Fruit fly (Drosophila melanogaster) whole organism, larva: ENCODE measurements around the gene Uba2.

Experiments used
- noc ChIP-seq: fragments of 200-800 bp; sonication (Bioruptor generic); optimal IDR thresholded peaks from 3 replicates; lab custom pipeline; 2019; ENCODE audit warnings: missing biosample characterization, mild to moderate bottlenecking, missing genetic modification characterization, moderate library complexity

Gene Uba2

dm6 chr3L:8124481-8125359 lies 2.9 kb downstream of the Uba2 start, which contains the start of the genes CG7550 and mRpL36:
Gene CG7550, minus strand, starts transcription at chr3L:8124531.
Gene mRpL36, minus strand, starts transcription at chr3L:8125132.
- no peak for TF ChIP-seq noc

- no peak for TF ChIP-seq noc
These were observed 6.0 kb downstream of the Uba2 start, which contains the start of gene ldbr for dm6 chr3L:8121590-8121989. Gene ldbr, plus strand, starts transcription at chr3L:8121827.

dm6 chr3L:8116809-8117208 lies 10.8 kb downstream of the Uba2 start:
- no peak for TF ChIP-seq noc

- TF ChIP-seq noc = peak; percentile 76
These were observed 11.6 kb downstream of the Uba2 start, which contains the start of the genes Arp3 and msk for dm6 chr3L:8115864-8116528. Gene Arp3, minus strand, starts transcription at chr3L:8115902. Gene msk, plus strand, starts transcription at chr3L:8116179.

- no peak for TF ChIP-seq noc
These were observed 17.4 kb downstream of the Uba2 start, which contains the start of gene Nulp1 for dm6 chr3L:8110171-8110570. Gene Nulp1, plus strand, starts transcription at chr3L:8110368.

dm6 chr3L:8108886-8109285 lies 18.7 kb downstream of the Uba2 start, which contains the start of gene fan:
Gene fan, plus strand, starts transcription at chr3L:8109132.
- TF ChIP-seq noc = no peak

- no peak for TF ChIP-seq noc
These were observed 19.4 kb downstream of the Uba2 start for dm6 chr3L:8108201-8108600.

dm6 chr3L:8097101-8097500 lies 30.5 kb downstream of the Uba2 start:
- no peak for TF ChIP-seq noc

dm6 chr3L:8096106-8096558 lies 31.5 kb downstream of the Uba2 start:
- TF ChIP-seq noc = peak; percentile 99

- TF ChIP-seq noc = peak; percentile 73
These were observed 32.9 kb downstream of the Uba2 start for dm6 chr3L:8094652-8095129.

dm6 chr3L:8093553-8093952 lies 34.1 kb downstream of the Uba2 start:
- peak; percentile 62 for TF ChIP-seq noc

- TF ChIP-seq noc = peak; percentile 71
These were observed 36.0 kb downstream of the Uba2 start, which contains the start of gene CG7565 for dm6 chr3L:8091650-8092068. Gene CG7565, minus strand, starts transcription at chr3L:8091786.

dm6 chr3L:8086218-8086617 lies 41.4 kb downstream of the Uba2 start:
- TF ChIP-seq noc = no peak

- TF ChIP-seq noc = peak; percentile 28
These were observed 45.8 kb downstream of the Uba2 start for dm6 chr3L:8081822-8082221.

dm6 chr3L:8080790-8081189 lies 46.8 kb downstream of the Uba2 start:
- no peak for TF ChIP-seq noc

- TF ChIP-seq noc = no peak
These were observed 48.0 kb downstream of the Uba2 start for dm6 chr3L:8079598-8079997.

- TF ChIP-seq noc = no peak
These were observed 49.7 kb downstream of the Uba2 start for dm6 chr3L:8077953-8078352.
